Fruit fly (Drosophila melanogaster) whole organism, embryonic: Measurements from ENCODE around the gene RhoGAP100F.

Experiments
- CG10654 ChIP-seq: fragments of 200-800 bp; sonication (Bioruptor generic); optimal IDR thresholded peaks from 2 replicates; lab custom pipeline; 2016; ENCODE audit warnings: missing biosample characterization, missing genetic modification characterization
- CG11723 ChIP-seq: fragments of 200-800 bp; sonication (Bioruptor generic); optimal IDR thresholded peaks from 2 replicates; lab custom pipeline; 2017; ENCODE audit warnings: missing biosample characterization, mild to moderate bottlenecking, missing genetic modification characterization
- CG12104 ChIP-seq: fragments of 200-800 bp; sonication (Bioruptor generic); optimal IDR thresholded peaks from 3 replicates; lab custom pipeline; 2016; ENCODE audit warnings: missing biosample characterization, missing genetic modification characterization
- CG13287 ChIP-seq: fragments of 200-800 bp; sonication (Bioruptor generic); IDR thresholded peaks from 2 replicates; pipeline ENCODE4 v1.3.6; 2022; ENCODE audit warnings: missing biosample characterization, missing genetic modification characterization; ENCODE audit not compliant: partially characterized antibody
- CG1602 ChIP-seq: fragments of 200-800 bp; sonication (Bioruptor generic); optimal IDR thresholded peaks from 3 replicates; lab custom pipeline; 2016; ENCODE audit warnings: missing biosample characterization, missing genetic modification characterization
- CG16779 ChIP-seq: fragments of 200-800 bp; sonication (Bioruptor generic); IDR thresholded peaks from 2 replicates; pipeline ENCODE4 v1.3.6; 2022; ENCODE audit warnings: missing biosample characterization, missing genetic modification characterization
- CG17829 ChIP-seq: fragments of 200-800 bp; optimal IDR thresholded peaks from 2 replicates; lab custom pipeline; 2019; ENCODE audit warnings: missing biosample characterization, mild to moderate bottlenecking, missing genetic modification characterization, moderate library complexity
- CG18764 ChIP-seq: fragments of 200-800 bp; sonication (Bioruptor generic); optimal IDR thresholded peaks from 3 replicates; lab custom pipeline; 2016; ENCODE audit warnings: missing biosample characterization, missing genetic modification characterization
- CG2129 ChIP-seq: fragments of 200-800 bp; sonication (Bioruptor generic); IDR thresholded peaks from 2 replicates; pipeline ENCODE4 v1.3.6; 2022; ENCODE audit warnings: missing biosample characterization, missing genetic modification characterization; ENCODE audit not compliant: partially characterized antibody
- CG3065 ChIP-seq: fragments of 200-800 bp; sonication (Bioruptor generic); optimal IDR thresholded peaks from 2 replicates; lab custom pipeline; 2016; ENCODE audit warnings: missing biosample characterization, missing genetic modification characterization
- CG4282 ChIP-seq: fragments of 200-800 bp; sonication (Bioruptor generic); optimal IDR thresholded peaks from 2 replicates; lab custom pipeline; 2016; ENCODE audit warnings: missing biosample characterization, missing genetic modification characterization
- CG5180 ChIP-seq: fragments of 200-800 bp; sonication (Bioruptor generic); optimal IDR thresholded peaks from 3 replicates; lab custom pipeline; 2017; ENCODE audit warnings: missing biosample characterization, missing genetic modification characterization, mild to moderate bottlenecking, moderate library complexity, missing genetic modification reagents
- CG6813 ChIP-seq: fragments of 200-800 bp; sonication (Bioruptor generic); optimal IDR thresholded peaks from 2 replicates; lab custom pipeline; 2017; ENCODE audit warnings: missing biosample characterization, missing genetic modification characterization, mild to moderate bottlenecking, moderate library complexity, missing genetic modification reagents
- CG7786 ChIP-seq: fragments of 200-800 bp; sonication (Bioruptor generic); optimal IDR thresholded peaks from 2 replicates; lab custom pipeline; 2016; ENCODE audit warnings: missing biosample characterization, missing genetic modification characterization
- CG7839 ChIP-seq: fragments of 200-800 bp; sonication (Bioruptor generic); optimal IDR thresholded peaks from 3 replicates; lab custom pipeline; 2018; ENCODE audit warnings: missing biosample characterization, mild to moderate bottlenecking, missing genetic modification characterization, moderate library complexity
- CG8478 ChIP-seq: fragments of >200 bp; optimal IDR thresholded peaks from 2 replicates; lab custom pipeline; 2018
- CrebB ChIP-seq: fragments of 200-800 bp; sonication (Bioruptor generic); optimal IDR thresholded peaks from 3 replicates; lab custom pipeline; 2018; ENCODE audit warnings: missing biosample characterization, mild to moderate bottlenecking, missing genetic modification characterization
- D19A ChIP-seq: fragments of 200-800 bp; optimal IDR thresholded peaks from 3 replicates; lab custom pipeline; 2019; ENCODE audit warnings: missing biosample characterization, mild to moderate bottlenecking, missing genetic modification characterization, moderate library complexity
- Dad ChIP-seq: fragments of 200-800 bp; sonication (Bioruptor generic); optimal IDR thresholded peaks from 3 replicates; lab custom pipeline; 2016; ENCODE audit warnings: missing biosample characterization, missing genetic modification characterization
- Drgx ChIP-seq: fragments of 200-800 bp; sonication (Bioruptor generic); IDR thresholded peaks from 2 replicates; pipeline ENCODE4 v1.3.6; 2022; ENCODE audit warnings: missing biosample characterization, missing genetic modification characterization
- Hey ChIP-seq: fragments of 200-800 bp; sonication (Bioruptor generic); optimal IDR thresholded peaks from 3 replicates; lab custom pipeline; 2018; ENCODE audit warnings: missing biosample characterization, mild to moderate bottlenecking, missing genetic modification characterization
- Lim3 ChIP-seq: fragments of 200-800 bp; sonication (Bioruptor generic); IDR thresholded peaks from 2 replicates; pipeline ENCODE4 v1.3.6; 2022; ENCODE audit warnings: missing biosample characterization, missing genetic modification characterization
- MBD-R2 ChIP-seq: fragments of 200-800 bp; sonication (Bioruptor generic); IDR thresholded peaks from 2 replicates; pipeline ENCODE4 v1.3.6; 2022; ENCODE audit warnings: missing biosample characterization, missing genetic modification characterization
- PHDP ChIP-seq: fragments of 200-800 bp; sonication (Bioruptor generic); optimal IDR thresholded peaks from 3 replicates; lab custom pipeline; 2018; ENCODE audit warnings: missing biosample characterization, mild to moderate bottlenecking, missing genetic modification characterization, moderate library complexity
- Scr ChIP-seq: fragments of 200-800 bp; sonication (Bioruptor generic); IDR thresholded peaks from 2 replicates; pipeline ENCODE4 v1.3.6; 2022; ENCODE audit warnings: missing biosample characterization, missing genetic modification characterization; ENCODE audit not compliant: partially characterized antibody
- Xrp1 ChIP-seq: fragments of 200-800 bp; sonication (Bioruptor generic); IDR thresholded peaks from 2 replicates; pipeline ENCODE4 v1.3.6; 2022; ENCODE audit warnings: missing biosample characterization, missing genetic modification characterization
- ase ChIP-seq: fragments of 200-800 bp; sonication (Bioruptor generic); IDR thresholded peaks from 3 replicates; pipeline ENCODE4 v1.3.6; 2022; ENCODE audit warnings: missing biosample characterization, missing genetic modification characterization
- bbx ChIP-seq: fragments of 200-800 bp; sonication (Bioruptor generic); IDR thresholded peaks from 2 replicates; pipeline ENCODE4 v1.3.6; 2022; ENCODE audit warnings: missing biosample characterization, missing genetic modification characterization; ENCODE audit not compliant: partially characterized antibody
- br ChIP-seq: fragments of >200 bp; optimal IDR thresholded peaks from 2 replicates; lab custom pipeline; 2017
- exex ChIP-seq: fragments of 200-800 bp; sonication (Bioruptor generic); optimal IDR thresholded peaks from 4 replicates; lab custom pipeline; 2018; ENCODE audit warnings: missing biosample characterization, mild to moderate bottlenecking, missing genetic modification characterization, moderate library complexity
- gcm ChIP-seq: fragments of 200-800 bp; sonication (Bioruptor generic); optimal IDR thresholded peaks from 2 replicates; lab custom pipeline; 2019; ENCODE audit warnings: missing biosample characterization, mild to moderate bottlenecking, missing genetic modification characterization, moderate library complexity
- grau ChIP-seq: fragments of 200-800 bp; optimal IDR thresholded peaks from 3 replicates; lab custom pipeline; 2019; ENCODE audit warnings: missing biosample characterization, mild to moderate bottlenecking, missing genetic modification characterization, moderate library complexity
- gt ChIP-seq: fragments of 200-800 bp; sonication (Bioruptor generic); IDR thresholded peaks from 2 replicates; pipeline ENCODE4 v1.3.6; 2022; ENCODE audit warnings: missing biosample characterization, missing genetic modification characterization
- insv ChIP-seq, 2 experiments: fragments of 200-800 bp; sonication (Bioruptor generic); optimal IDR thresholded peaks; 3 replicates each; lab custom pipeline; 2016 to 2018; ENCODE audit warnings: missing biosample characterization in 2 of 2, missing genetic modification characterization in 2 of 2
- lmd ChIP-seq: fragments of 200-800 bp; sonication (Bioruptor generic); IDR thresholded peaks from 2 replicates; pipeline ENCODE4 v1.3.6; 2022; ENCODE audit warnings: missing biosample characterization, missing genetic modification characterization
- mam ChIP-seq: fragments of 200-800 bp; sonication (Bioruptor generic); optimal IDR thresholded peaks from 3 replicates; lab custom pipeline; 2016; ENCODE audit warnings: missing biosample characterization, missing genetic modification characterization
- nerfin-1 ChIP-seq: fragments of 200-800 bp; sonication (Bioruptor generic); optimal IDR thresholded peaks from 3 replicates; lab custom pipeline; 2019; ENCODE audit warnings: missing biosample characterization, mild to moderate bottlenecking, missing genetic modification characterization, moderate library complexity
- nerfin-2 ChIP-seq: fragments of 200-800 bp; sonication (Bioruptor generic); IDR thresholded peaks from 2 replicates; pipeline ENCODE4 v1.3.6; 2022; ENCODE audit warnings: missing biosample characterization, missing genetic modification characterization; ENCODE audit not compliant: partially characterized antibody
- peb ChIP-seq: fragments of 200-800 bp; sonication (Bioruptor generic); IDR thresholded peaks from 2 replicates; pipeline ENCODE4 v1.3.6; 2022; ENCODE audit warnings: missing biosample characterization, missing genetic modification characterization
- pita ChIP-seq: fragments of 200-800 bp; sonication (Bioruptor generic); optimal IDR thresholded peaks from 2 replicates; lab custom pipeline; 2017; ENCODE audit warnings: missing biosample characterization, mild to moderate bottlenecking, missing genetic modification characterization
- psq ChIP-seq: fragments of 200-800 bp; sonication (Bioruptor generic); optimal IDR thresholded peaks from 2 replicates; lab custom pipeline; 2017; ENCODE audit warnings: missing biosample characterization, missing genetic modification characterization
- pzg ChIP-seq: fragments of 200-800 bp; sonication (Bioruptor generic); optimal IDR thresholded peaks from 3 replicates; lab custom pipeline; 2018; ENCODE audit warnings: missing biosample characterization, mild to moderate bottlenecking, missing genetic modification characterization, moderate library complexity
- scrt ChIP-seq: fragments of 200-800 bp; sonication (Bioruptor generic); optimal IDR thresholded peaks from 2 replicates; lab custom pipeline; 2018; ENCODE audit warnings: missing biosample characterization, mild to moderate bottlenecking, missing genetic modification characterization, moderate library complexity
- seq ChIP-seq: fragments of 200-800 bp; sonication (Bioruptor generic); IDR thresholded peaks from 2 replicates; pipeline ENCODE4 v1.3.6; 2022; ENCODE audit warnings: missing biosample characterization, missing genetic modification characterization
- sim ChIP-seq: fragments of 200-800 bp; sonication (Bioruptor generic); IDR thresholded peaks from 2 replicates; pipeline ENCODE4 v1.3.6; 2022; ENCODE audit warnings: missing biosample characterization, missing genetic modification characterization
- sna ChIP-seq: fragments of 200-800 bp; sonication (Bioruptor generic); IDR thresholded peaks from 2 replicates; pipeline ENCODE4 v1.3.6; 2022; ENCODE audit warnings: missing biosample characterization, missing genetic modification characterization; ENCODE audit not compliant: partially characterized antibody
- stwl ChIP-seq: fragments of 200-800 bp; sonication (Bioruptor generic); optimal IDR thresholded peaks from 3 replicates; lab custom pipeline; 2018; ENCODE audit warnings: missing biosample characterization, mild to moderate bottlenecking, missing genetic modification characterization, moderate library complexity
- tin ChIP-seq: fragments of 200-800 bp; sonication (Bioruptor generic); optimal IDR thresholded peaks from 3 replicates; lab custom pipeline; 2016; ENCODE audit warnings: missing biosample characterization, missing genetic modification characterization
- trem ChIP-seq: fragments of 200-800 bp; optimal IDR thresholded peaks from 3 replicates; lab custom pipeline; 2019; ENCODE audit warnings: missing biosample characterization, mild to moderate bottlenecking, missing genetic modification characterization, moderate library complexity
- unpg ChIP-seq: fragments of 200-800 bp; sonication (Bioruptor generic); optimal IDR thresholded peaks from 3 replicates; lab custom pipeline; 2018; ENCODE audit warnings: missing biosample characterization, mild to moderate bottlenecking, missing genetic modification characterization, moderate library complexity
- vfl ChIP-seq: fragments of 200-800 bp; sonication (Bioruptor generic); optimal IDR thresholded peaks from 2 replicates; lab custom pipeline; 2016; ENCODE audit warnings: missing biosample characterization, missing genetic modification characterization

Gene RhoGAP100F

DNA sequence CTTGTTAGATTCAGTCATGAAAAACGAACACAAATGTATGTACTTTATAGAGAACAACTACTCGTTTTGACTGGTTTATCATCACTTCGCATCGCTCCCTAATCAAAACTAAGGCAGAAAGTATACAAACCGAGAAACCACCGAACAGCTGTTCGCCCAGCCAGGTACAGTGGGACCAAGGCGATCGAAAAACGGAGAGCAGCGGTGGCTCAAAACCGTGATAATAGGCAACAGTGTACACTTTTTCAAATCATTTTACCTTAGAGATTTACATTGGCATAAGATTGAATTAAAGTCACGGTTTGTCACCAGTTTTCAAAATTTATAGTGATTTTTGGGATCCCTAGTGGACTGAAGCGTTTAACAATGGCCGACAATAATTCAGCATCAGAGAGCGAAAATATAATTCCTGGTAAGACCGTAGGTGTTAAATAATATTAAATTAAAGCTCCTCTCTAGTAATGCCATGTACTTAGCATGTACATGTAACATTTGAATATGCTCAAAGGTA, 7.1 kb upstream of the RhoGAP100F start, which contains the start of the genes CG42233 and CG1971 (continued):
- TF ChIP-seq ase = peak; percentile 36; the same call in 1 of the 3 replicates
- no peak for TF ChIP-seq CG6813 (GFP tag; lab: Kevin White, UChicago)
- TF ChIP-seq sim = no peak
- TF ChIP-seq tin (GFP tag; lab: Kevin White, UChicago) = no peak
- TF ChIP-seq Lim3 (GFP tag; lab: Robert Waterston, UW) = no peak
- TF ChIP-seq seq = no peak
- TF ChIP-seq gt (GFP tag; lab: Robert Waterston, UW) = no peak
- no peak for TF ChIP-seq CG18764 (GFP tag; lab: Kevin White, UChicago)
- TF ChIP-seq CG10654 = no peak
- TF ChIP-seq Hey = no peak
- no peak for TF ChIP-seq CG2129
- no peak for TF ChIP-seq exex (tag; lab: Kevin White, UChicago)
- TF ChIP-seq CrebB (tag; lab: Kevin White, UChicago) = no peak
- TF ChIP-seq CG16779 (GFP tag; lab: Robert Waterston, UW) = no peak
- TF ChIP-seq insv (GFP tag; optimal IDR thresholded peaks at IDR 0.05; lab: Kevin White, UChicago) = no peak
- TF ChIP-seq CG7786 (GFP tag; lab: Kevin White, UChicago) = peak; percentile 29
- TF ChIP-seq CG3065 = no peak
- no peak; the same call in 1 of the 2 replicates for TF ChIP-seq nerfin-2 (GFP tag; lab: Robert Waterston, UW)
- TF ChIP-seq D19A (tag; lab: Kevin White, UChicago) = no peak
- peak; percentile 30; the same call in 1 of the 2 replicates for TF ChIP-seq bbx
- TF ChIP-seq lmd = 0 out of 2 replicates have a peak, but pooled peaks have one; percentile 23
- TF ChIP-seq Scr (GFP tag; lab: Robert Waterston, UW) = 0 out of 2 replicates have a peak, but pooled peaks have one; percentile 11
- TF ChIP-seq Xrp1 (GFP tag; lab: Robert Waterston, UW) = peak; percentile 42; the same call in 1 of the 2 replicates
- TF ChIP-seq CG5180 (GFP tag; lab: Kevin White, UChicago) = no peak
- TF ChIP-seq CG11723 (GFP tag; lab: Kevin White, UChicago) = no peak
- TF ChIP-seq gcm (GFP tag; lab: Kevin White, UChicago) = no peak
- no peak for TF ChIP-seq CG12104 (GFP tag; lab: Kevin White, UChicago)
- TF ChIP-seq Dad = no peak
- no peak for TF ChIP-seq pzg (GFP tag; lab: Kevin White, UChicago)
- TF ChIP-seq pita (GFP tag; lab: Kevin White, UChicago) = no peak
- TF ChIP-seq trem (tag; lab: Kevin White, UChicago) = peak; percentile 2
- peak; percentile 25 for TF ChIP-seq mam
- TF ChIP-seq CG4282 (GFP tag; lab: Kevin White, UChicago) = peak; percentile 73
- TF ChIP-seq grau (tag; lab: Kevin White, UChicago) = no peak
- 0 out of 2 replicates have a peak, but pooled peaks have one; percentile 39 for TF ChIP-seq sna (GFP tag; lab: Robert Waterston, UW)
- TF ChIP-seq CG17829 = no peak
- peak; percentile 46 for TF ChIP-seq Drgx
- no peak for TF ChIP-seq vfl (GFP tag; lab: Kevin White, UChicago)
- no peak for TF ChIP-seq psq (GFP tag; lab: Kevin White, UChicago)
- no peak for TF ChIP-seq nerfin-1 (tag; lab: Kevin White, UChicago)
- TF ChIP-seq CG13287 (GFP tag; lab: Robert Waterston, UW) = peak; percentile 61
- TF ChIP-seq CG8478 = no peak
- no peak for TF ChIP-seq unpg (GFP tag; lab: Kevin White, UChicago)
- no peak for TF ChIP-seq scrt
- no peak for TF ChIP-seq CG1602
- no peak for TF ChIP-seq br (lab: Kevin White, UChicago)
- TF ChIP-seq peb (GFP tag; lab: Robert Waterston, UW) = no peak
- peak; percentile 5 for TF ChIP-seq stwl (tag; lab: Kevin White, UChicago)
- TF ChIP-seq PHDP (tag; lab: Kevin White, UChicago) = no peak
- TF ChIP-seq MBD-R2 (GFP tag; lab: Robert Waterston, UW) = peak; percentile 48
- no peak for TF ChIP-seq CG7839 (tag; lab: Kevin White, UChicago)
